Fruit fly (Drosophila melanogaster): Measurements from ENCODE around the gene CG43342.
A peak's percentile ranks its signal among the peaks of the same experiment; 100 is the strongest.

The CG43342 gene

DNA sequence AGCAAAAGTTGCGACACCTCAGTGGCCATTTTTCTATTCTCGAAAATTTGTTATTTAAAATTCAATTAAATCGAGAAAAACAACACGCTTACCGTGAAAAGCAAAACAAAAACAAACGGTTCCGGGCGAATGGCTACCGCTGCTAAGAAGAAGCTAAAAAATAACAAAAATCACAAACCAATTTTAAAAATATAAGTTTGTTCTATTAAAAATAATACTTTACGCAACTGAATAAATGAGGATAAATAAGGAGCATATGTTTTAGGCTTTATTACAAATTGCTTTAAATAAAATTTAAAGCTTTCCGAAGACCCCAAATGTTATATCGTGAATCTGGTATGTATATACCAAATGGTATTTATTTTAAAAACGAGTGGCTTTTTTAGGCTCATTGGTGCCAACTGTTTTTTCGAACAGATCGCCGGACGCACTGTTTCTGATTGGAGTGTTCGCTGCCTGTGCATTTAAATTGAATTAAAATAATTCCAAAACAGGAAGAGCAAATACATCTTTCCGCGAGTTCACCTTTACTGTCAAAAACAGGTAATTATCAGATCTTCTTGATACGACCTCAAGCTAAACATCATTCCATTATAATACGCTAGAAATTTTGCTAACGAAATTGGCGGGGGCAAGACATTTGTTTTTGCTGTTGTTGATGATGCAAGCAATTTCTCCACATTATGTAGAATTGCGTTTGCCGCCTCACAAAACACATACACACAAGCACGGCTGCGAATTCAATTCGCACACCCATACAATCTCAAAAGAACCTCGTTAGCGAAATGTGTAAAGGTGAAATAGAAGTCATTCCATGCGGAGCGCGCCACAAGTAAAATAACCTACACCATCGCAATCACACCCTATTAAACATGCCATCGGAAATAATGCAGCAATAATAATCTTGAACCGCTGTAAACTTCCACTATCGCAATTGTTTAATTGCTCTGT, 13.7 kb upstream of the CG43342 start, which contains the start of the genes Polr3F and PyK (continued):
- TF ChIP-seq CG16779 (tag; optimal IDR thresholded peaks at IDR 0.05) (no peak), CG3919 (GFP tag; optimal IDR thresholded peaks at IDR 0.05) (no peak), Eip93F (GFP tag; optimal IDR thresholded peaks at IDR 0.05) (no peak), pdm3 (GFP tag; optimal IDR thresholded peaks at IDR 0.05) (peak; percentile 36), Ets96B (tag; optimal IDR thresholded peaks at IDR 0.05) (peak; percentile 51), net (GFP tag; optimal IDR thresholded peaks at IDR 0.05) (no peak), cyc (GFP tag; optimal IDR thresholded peaks at IDR 0.05) (peak; percentile 26), CG6854 (GFP tag; optimal IDR thresholded peaks at IDR 0.05) (no peak), dsx (GFP tag; optimal IDR thresholded peaks at IDR 0.05; ENCODE audit: poor library complexity, severe bottlenecking) (peak; percentile 16), CG8632 (GFP tag; optimal IDR thresholded peaks at IDR 0.05) (no peak), Eip78C (GFP tag) (peak; percentile 72), acj6 (GFP tag; optimal IDR thresholded peaks at IDR 0.05) (peak; percentile 1), OdsH (GFP tag; optimal IDR thresholded peaks at IDR 0.05) (peak; percentile 45), CG6792 (GFP tag; optimal IDR thresholded peaks at IDR 0.05) (no peak), svp (GFP tag) (peak; percentile 57), vri (GFP tag; optimal IDR thresholded peaks at IDR 0.05) (peak; percentile 48), CG8319 (GFP tag; optimal IDR thresholded peaks at IDR 0.05) (no peak), Ets21C (GFP tag; optimal IDR thresholded peaks at IDR 0.05) (no peak), Smox (GFP tag; optimal IDR thresholded peaks at IDR 0.05) (peak; percentile 45), Sox15 (GFP tag; optimal IDR thresholded peaks at IDR 0.05) (no peak), fd59A (GFP tag; optimal IDR thresholded peaks at IDR 0.05) (no peak), fkh (GFP tag; optimal IDR thresholded peaks at IDR 0.05) (no peak), CG10669 (GFP tag; optimal IDR thresholded peaks at IDR 0.05) (peak; percentile 47), Sox102F (GFP tag; optimal IDR thresholded peaks at IDR 0.05) (no peak), CG31627 (GFP tag; optimal IDR thresholded peaks at IDR 0.05) (peak; percentile 1), Met (GFP tag; optimal IDR thresholded peaks at IDR 0.05) (peak; percentile 26), CG15336 (GFP tag; IDR thresholded peaks at IDR 0.05) (peak; percentile 58), CG11902 (GFP tag; optimal IDR thresholded peaks at IDR 0.05) (no peak), Lpt (GFP tag; optimal IDR thresholded peaks at IDR 0.05) (no peak), Hr38 (GFP tag; optimal IDR thresholded peaks at IDR 0.05) (no peak), Blimp-1 (GFP tag; optimal IDR thresholded peaks at IDR 0.05) (no peak), CG11294 (GFP tag; IDR thresholded peaks at IDR 0.05) (no peak), eg (GFP tag; IDR thresholded peaks at IDR 0.05) (peak; percentile 72)

DNA sequence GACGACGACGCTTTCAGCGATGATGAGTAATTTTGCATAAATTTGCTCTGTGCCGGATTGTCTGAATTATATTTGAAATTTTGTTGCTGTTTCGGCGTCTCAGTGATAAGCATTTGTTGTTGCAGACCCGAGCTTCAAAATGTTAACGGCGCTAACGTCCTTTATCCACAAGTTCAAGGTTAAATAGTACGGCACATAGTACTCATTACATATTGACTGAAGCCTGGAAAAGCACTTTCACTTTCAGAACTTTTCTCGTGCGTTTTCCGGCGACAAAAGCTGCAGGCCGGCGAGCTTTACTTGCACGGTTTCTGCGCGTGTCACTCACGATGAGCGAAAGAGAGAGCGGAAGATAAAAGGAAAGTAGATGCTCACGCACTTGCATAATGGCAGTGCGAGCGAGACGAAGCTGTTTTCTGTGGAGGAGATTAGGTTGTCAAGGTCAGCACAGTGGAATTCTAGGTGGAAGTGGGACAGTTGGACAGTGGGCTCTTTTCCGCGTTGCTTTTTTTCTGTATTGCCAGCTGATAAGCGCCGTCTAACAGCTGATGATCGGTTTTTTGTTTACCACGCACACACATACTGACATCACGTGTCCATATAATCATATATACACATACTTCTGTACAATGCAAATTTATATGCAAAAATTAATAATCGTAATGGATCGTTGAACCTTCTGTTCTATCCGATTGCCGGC, 12.9 kb upstream of the CG43342 start:
- TF ChIP-seq Ets96B (tag; optimal IDR thresholded peaks at IDR 0.05) (no peak), vri (GFP tag; optimal IDR thresholded peaks at IDR 0.05) (peak; percentile 83), pdm3 (GFP tag; optimal IDR thresholded peaks at IDR 0.05) (no peak), CG1621 (tag; optimal IDR thresholded peaks at IDR 0.05) (no peak), fd59A (GFP tag; optimal IDR thresholded peaks at IDR 0.05) (no peak), Hr4 (GFP tag; optimal IDR thresholded peaks at IDR 0.05) (no peak), CG6276 (GFP tag; optimal IDR thresholded peaks at IDR 0.05) (no peak), Blimp-1 (GFP tag; optimal IDR thresholded peaks at IDR 0.05) (peak; percentile 66), lz (GFP tag; optimal IDR thresholded peaks at IDR 0.05) (no peak), fkh (GFP tag; optimal IDR thresholded peaks at IDR 0.05) (no peak), CG4318 (GFP tag; optimal IDR thresholded peaks at IDR 0.05) (no peak), CG15336 (GFP tag; IDR thresholded peaks at IDR 0.05) (peak; percentile 33; the same call in 1 of the 2 replicates), CG6854 (GFP tag; optimal IDR thresholded peaks at IDR 0.05) (no peak), topi (GFP tag; optimal IDR thresholded peaks at IDR 0.05) (no peak), Hr39 (GFP tag; optimal IDR thresholded peaks at IDR 0.05) (peak; percentile 32), esn (GFP tag; optimal IDR thresholded peaks at IDR 0.05) (no peak), Lpt (GFP tag; optimal IDR thresholded peaks at IDR 0.05) (no peak), CG10669 (GFP tag; optimal IDR thresholded peaks at IDR 0.05) (no peak), Ets21C (GFP tag; optimal IDR thresholded peaks at IDR 0.05) (no peak), Hr38 (GFP tag; optimal IDR thresholded peaks at IDR 0.05) (no peak), cyc (GFP tag; optimal IDR thresholded peaks at IDR 0.05) (no peak), CG11294 (GFP tag; IDR thresholded peaks at IDR 0.05) (no peak), net (GFP tag; optimal IDR thresholded peaks at IDR 0.05) (no peak), CG6163 (GFP tag; IDR thresholded peaks at IDR 0.05) (peak; percentile 30; the same call in 2 of the 3 replicates), CG6792 (GFP tag; optimal IDR thresholded peaks at IDR 0.05) (no peak), CG32006 (GFP tag; optimal IDR thresholded peaks at IDR 0.05) (no peak), CG16779 (tag; optimal IDR thresholded peaks at IDR 0.05) (no peak), dac (GFP tag; optimal IDR thresholded peaks at IDR 0.05) (no peak), CG11762 (GFP tag; optimal IDR thresholded peaks at IDR 0.05; ENCODE audit: insufficient read depth) (peak; percentile 1), Sox102F (GFP tag; optimal IDR thresholded peaks at IDR 0.05) (no peak), acj6 (GFP tag; optimal IDR thresholded peaks at IDR 0.05) (no peak), CG3919 (GFP tag; optimal IDR thresholded peaks at IDR 0.05) (no peak)
